Worm (Caenorhabditis elegans): ENCODE results near the gene znf-706.
"Not testable (repeated sequence)": the region's sequence is repeated elsewhere in the genome, so short reads cannot be mapped to it uniquely, and the experiment has no call there.

znf-706 gene

DNA sequence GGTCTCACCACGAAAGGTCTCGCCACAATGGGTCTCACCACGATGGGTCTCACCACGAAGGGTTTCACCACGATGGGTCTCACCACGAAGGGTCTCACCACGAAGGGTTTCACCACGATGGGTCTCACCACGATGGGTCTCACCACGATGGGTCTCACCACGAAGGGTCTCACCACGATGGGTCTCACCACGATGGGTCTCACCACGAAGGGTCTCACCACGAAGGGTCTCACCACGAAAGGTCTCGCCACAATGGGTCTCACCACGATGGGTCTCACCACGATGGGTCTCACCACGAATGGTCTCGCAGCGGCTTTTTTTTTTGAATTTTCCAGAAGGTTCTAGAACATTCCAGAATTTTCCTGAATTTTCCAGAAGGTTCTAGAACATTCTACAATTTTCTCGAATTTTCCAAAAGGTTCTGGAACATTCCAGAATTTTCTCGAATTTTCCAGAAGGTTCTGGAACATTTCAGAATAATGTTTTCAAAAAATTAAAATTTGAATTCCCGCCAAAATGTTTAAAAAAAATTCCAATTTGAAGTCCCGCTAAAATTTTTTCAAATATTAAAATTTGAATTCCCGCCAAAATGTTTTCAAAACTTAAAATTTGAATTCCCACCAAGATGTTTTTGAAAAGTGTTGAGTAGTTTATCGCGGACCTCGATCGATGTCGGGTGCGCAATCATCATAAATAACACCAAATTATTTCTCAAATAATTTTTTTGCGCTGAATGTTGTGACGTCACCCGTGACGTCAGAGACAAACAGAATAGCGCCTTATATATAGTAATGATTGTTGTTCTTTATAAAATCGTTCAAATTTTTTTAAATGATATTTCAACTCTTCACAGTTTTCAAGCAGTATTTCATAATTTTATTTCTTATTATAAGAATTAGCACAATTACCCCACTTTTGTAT is 28.5 kb downstream of the znf-706 start (continued):
- TF ChIP-seq ztf-28 (GFP tag; IDR thresholded peaks at IDR 0.05) (peak; percentile 13; the same call in 1 of the 2 replicates), lin-54 (GFP tag; optimal IDR thresholded peaks at IDR 0.05) (peak; percentile 74), lsl-1 (GFP tag; optimal IDR thresholded peaks at IDR 0.05) (peak; percentile 26), rpc-1 (optimal IDR thresholded peaks at IDR 0.05) (peak; percentile 27), hmg-20 (GFP tag; IDR thresholded peaks at IDR 0.05) (0 out of 2 replicates have a peak, but pooled peaks have one; percentile 6)
- TF ChIP-seq rpc-1 (tag; optimal IDR thresholded peaks at IDR 0.05) = not testable (repeated sequence)

DNA sequence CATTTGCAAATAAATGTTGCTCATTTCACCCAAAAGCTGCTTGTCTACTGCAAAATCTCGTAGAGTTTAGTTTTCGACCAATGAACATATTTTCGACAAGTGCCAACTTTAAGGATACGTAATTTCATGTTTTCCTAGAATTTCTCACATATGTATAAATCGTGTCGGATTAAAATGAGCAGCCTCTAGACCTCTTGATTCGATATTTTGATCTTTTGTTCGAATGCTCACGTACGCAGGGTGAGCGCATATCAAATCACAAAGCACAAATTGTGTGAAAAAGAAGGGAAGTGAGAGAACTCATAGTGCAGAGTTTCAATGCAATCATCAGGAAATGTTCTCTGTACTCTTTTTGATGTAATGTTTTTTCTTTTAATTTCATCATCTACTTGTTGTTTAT is 32.5 kb downstream of the znf-706 start:
- TF ChIP-seq cebp-1 (GFP tag; IDR thresholded peaks at IDR 0.05) (no peak), cebp-1 (tag; optimal IDR thresholded peaks at IDR 0.05) (peak; percentile 25), attf-6 (GFP tag; IDR thresholded peaks at IDR 0.05) (no peak)

ce11 chrIV:9053403-9053802 is 42.6 kb downstream of the znf-706 start:
- TF ChIP-seq die-1 (tag; optimal IDR thresholded peaks at IDR 0.05) = no peak
- no peak for TF ChIP-seq ztf-26 (tag; optimal IDR thresholded peaks at IDR 0.05)
- TF ChIP-seq hlh-26 (GFP tag; conservative IDR thresholded peaks at IDR 0.05) = no peak
- TF ChIP-seq lsl-1 (GFP tag; optimal IDR thresholded peaks at IDR 0.05) = no peak
- no peak for TF ChIP-seq efl-1 (GFP tag; optimal IDR thresholded peaks at IDR 0.05)
- no peak for TF ChIP-seq ztf-3 (GFP tag; optimal IDR thresholded peaks at IDR 0.05)
- TF ChIP-seq hsf-1 (GFP tag; IDR thresholded peaks at IDR 0.05) = no peak
- TF ChIP-seq dpl-1 (GFP tag; optimal IDR thresholded peaks at IDR 0.05) = no peak
- no peak for TF ChIP-seq mes-4 (tag; optimal IDR thresholded peaks at IDR 0.05)
- TF ChIP-seq lin-40 (tag; optimal IDR thresholded peaks at IDR 0.05) = no peak

- TF ChIP-seq Y56A3A.18 (GFP tag; IDR thresholded peaks at IDR 0.05) (no peak), C17E4.6 (GFP tag; IDR thresholded peaks at IDR 0.05) (no peak), F49E8.2 (tag; optimal IDR thresholded peaks at IDR 0.05; ENCODE audit: insufficient read depth) (no peak), hsf-1 (GFP tag; IDR thresholded peaks at IDR 0.05) (no peak), F52B5.7 (tag; optimal IDR thresholded peaks at IDR 0.05) (no peak), ceh-27 (GFP tag; optimal IDR thresholded peaks at IDR 0.05) (no peak), egrh-3 (GFP tag; IDR thresholded peaks at IDR 0.05) (no peak), snpc-4 (GFP tag; optimal IDR thresholded peaks at IDR 0.05) (no peak), snpc-4 (tag; optimal IDR thresholded peaks at IDR 0.05) (no peak), ama-1 (optimal IDR thresholded peaks at IDR 0.05) (no peak), ama-1 (GFP tag; optimal IDR thresholded peaks at IDR 0.05) (no peak), nfya-1 (tag; optimal IDR thresholded peaks at IDR 0.05; ENCODE audit: borderline replicate concordance, insufficient read depth) (no peak), egl-44 (GFP tag; IDR thresholded peaks at IDR 0.05) (no peak)
These were observed 44.4 kb downstream of the znf-706 start for ce11 chrIV:9051510-9052175.

DNA sequence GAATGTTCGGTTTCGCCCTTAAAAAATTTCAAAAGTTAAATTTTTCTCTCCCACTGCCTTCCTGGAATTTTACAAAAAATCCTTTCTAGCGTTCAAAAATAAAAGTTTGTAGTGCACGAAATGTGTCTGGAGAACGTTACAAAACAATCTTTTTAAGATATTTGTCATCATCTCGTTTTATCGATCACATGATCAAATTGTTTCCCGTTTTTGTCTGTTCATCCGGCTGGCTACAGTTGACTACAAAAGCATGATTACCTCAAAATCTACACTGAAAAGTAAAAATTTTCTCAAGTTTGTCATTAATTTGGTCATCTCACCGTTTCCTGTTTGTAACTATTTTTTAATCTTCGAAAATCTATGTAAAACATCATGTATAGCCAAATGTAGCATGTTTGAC is 45.0 kb downstream of the znf-706 start:
- TF ChIP-seq him-1 (tag; optimal IDR thresholded peaks at IDR 0.05) = no peak
- no peak for TF ChIP-seq chd-7 (tag; optimal IDR thresholded peaks at IDR 0.05)
- no peak for TF ChIP-seq F37B4.10 (GFP tag; IDR thresholded peaks at IDR 0.05)
- no peak for TF ChIP-seq F49E8.2 (tag; optimal IDR thresholded peaks at IDR 0.05; ENCODE audit: insufficient read depth)
- no peak for TF ChIP-seq hmg-1.2 (GFP tag; IDR thresholded peaks at IDR 0.05)
- TF ChIP-seq lsy-27 (tag; optimal IDR thresholded peaks at IDR 0.05; ENCODE audit: borderline replicate concordance, insufficient read depth) = no peak
- no peak for TF ChIP-seq bed-1 (GFP tag; IDR thresholded peaks at IDR 0.05)
- no peak for TF ChIP-seq B0261.1 (tag; optimal IDR thresholded peaks at IDR 0.05)
- no peak for TF ChIP-seq attf-3 (GFP tag; conservative IDR thresholded peaks at IDR 0.05)
- TF ChIP-seq F57C9.4 (tag; optimal IDR thresholded peaks at IDR 0.05) = no peak

Data from whole organism, young adult.